Worm (Caenorhabditis elegans) whole organism, L4/young adult: ENCODE data around the gene F56C9.8.

Source experiments
- W03F9.2 ChIP-seq: fragments of 150-350 bp; optimal IDR thresholded peaks from 2 replicates; lab custom pipeline; 2014; ENCODE audit warnings: missing biosample characterization, missing genetic modification characterization
- dao-5 ChIP-seq: sonication (generic microtip); optimal IDR thresholded peaks from 2 replicates; lab custom pipeline; 2016; ENCODE audit warnings: missing genotype, missing genetic modification characterization, moderate library complexity, missing compliant biosample characterization
- him-1 ChIP-seq: sonication (generic microtip); optimal IDR thresholded peaks from 2 replicates; lab custom pipeline; 2016; ENCODE audit warnings: missing genotype, missing genetic modification reagents, missing genetic modification characterization, missing compliant biosample characterization

ce11 chrIII:7317354-7317753 is 2.0 kb downstream of the F56C9.8 start:
- TF ChIP-seq him-1 (tag; lab: Kevin White, UChicago) (no peak), W03F9.2 (tag; lab: Kevin White, UChicago) (no peak), dao-5 (no peak)
